Worm (Caenorhabditis elegans) whole organism, L4/young adult: ENCODE measurements around the gene ZC449.4.

Experiments used
- W03F9.2 ChIP-seq: fragments of 150-350 bp; optimal IDR thresholded peaks from 2 replicates; lab custom pipeline; 2014; ENCODE audit warnings: missing biosample characterization, missing genetic modification characterization
- dao-5 ChIP-seq: sonication (generic microtip); optimal IDR thresholded peaks from 2 replicates; lab custom pipeline; 2016; ENCODE audit warnings: missing genotype, missing genetic modification characterization, moderate library complexity, missing compliant biosample characterization
- him-1 ChIP-seq: sonication (generic microtip); optimal IDR thresholded peaks from 2 replicates; lab custom pipeline; 2016; ENCODE audit warnings: missing genotype, missing genetic modification reagents, missing genetic modification characterization, missing compliant biosample characterization

The ZC449.4 gene

ce11 chrX:5037673-5038072 lies 3.9 kb upstream of the ZC449.4 start, which contains the start of gene ZC449.5:
Gene ZC449.5, minus strand, starts transcription at chrX:5037773.
- no peak for TF ChIP-seq him-1 (tag; lab: Kevin White, UChicago)
- no peak for TF ChIP-seq dao-5
- no peak for TF ChIP-seq W03F9.2

ce11 chrX:5031742-5032141 lies 2.0 kb downstream of the ZC449.4 start:
- TF ChIP-seq W03F9.2 (no peak), dao-5 (no peak), him-1 (tag; lab: Kevin White, UChicago) (no peak)

ce11 chrX:5028593-5028955 lies 5.2 kb downstream of the ZC449.4 start:
- TF ChIP-seq dao-5 (no peak), W03F9.2 (no peak), him-1 (tag; lab: Kevin White, UChicago) (no peak)

- TF ChIP-seq W03F9.2 (no peak), dao-5 (no peak), him-1 (tag; lab: Kevin White, UChicago) (no peak)
These were observed 5.7 kb downstream of the ZC449.4 start for ce11 chrX:5027923-5028592.

ce11 chrX:5026461-5026860 lies 7.3 kb downstream of the ZC449.4 start:
- no peak for TF ChIP-seq him-1 (tag; lab: Kevin White, UChicago)
- TF ChIP-seq W03F9.2 = no peak
- TF ChIP-seq dao-5 = no peak

- TF ChIP-seq W03F9.2 = no peak
- TF ChIP-seq him-1 (tag; lab: Kevin White, UChicago) = no peak
- no peak for TF ChIP-seq dao-5
These were observed 9.5 kb downstream of the ZC449.4 start, which contains the start of gene ZC449.1 for ce11 chrX:5024300-5024699. Gene ZC449.1, plus strand, starts transcription at chrX:5024420.

ce11 chrX:5022682-5023081 lies 11.1 kb downstream of the ZC449.4 start:
- TF ChIP-seq him-1 (tag; lab: Kevin White, UChicago) = peak; percentile 40
- TF ChIP-seq W03F9.2 = no peak
- peak; percentile 56 for TF ChIP-seq dao-5

- no peak for TF ChIP-seq dao-5
- no peak for TF ChIP-seq W03F9.2
- no peak for TF ChIP-seq him-1 (tag; lab: Kevin White, UChicago)
These were observed 12.8 kb downstream of the ZC449.4 start, which contains the start of gene ZC449.2 for ce11 chrX:5020996-5021395. Gene ZC449.2, plus strand, starts transcription at chrX:5021285.

ce11 chrX:5018062-5018653 lies 15.6 kb downstream of the ZC449.4 start:
- TF ChIP-seq dao-5 (no peak), W03F9.2 (peak; percentile 13)

- no peak for TF ChIP-seq him-1 (tag; lab: Kevin White, UChicago)
- TF ChIP-seq W03F9.2 = no peak
- no peak for TF ChIP-seq dao-5
These were observed 16.2 kb downstream of the ZC449.4 start, which contains the start of gene sek-3 for ce11 chrX:5017591-5017990. Gene sek-3, plus strand, starts transcription at chrX:5017891.

ce11 chrX:5015775-5016174 lies 18.0 kb downstream of the ZC449.4 start, which contains the start of gene ZC449.8:
Gene ZC449.8, plus strand, starts transcription at chrX:5016075.
- TF ChIP-seq him-1 (tag; lab: Kevin White, UChicago) = no peak
- no peak for TF ChIP-seq W03F9.2
- TF ChIP-seq dao-5 = no peak

- TF ChIP-seq dao-5 (no peak), him-1 (tag; lab: Kevin White, UChicago) (no peak), W03F9.2 (no peak)
These were observed 19.9 kb downstream of the ZC449.4 start, which contains the start of gene ZC449.7 for ce11 chrX:5013826-5014225. Gene ZC449.7, plus strand, starts transcription at chrX:5014074.

ce11 chrX:5009000-5009399 lies 24.8 kb downstream of the ZC449.4 start, which contains the start of gene hsd-3:
Gene hsd-3, plus strand, starts transcription at chrX:5009300.
- TF ChIP-seq dao-5 = no peak
- no peak for TF ChIP-seq W03F9.2
- no peak for TF ChIP-seq him-1 (tag; lab: Kevin White, UChicago)

ce11 chrX:5006972-5007371 lies 26.8 kb downstream of the ZC449.4 start:
- TF ChIP-seq W03F9.2 = no peak
- TF ChIP-seq him-1 (tag; lab: Kevin White, UChicago) = no peak
- no peak for TF ChIP-seq dao-5

ce11 chrX:5004940-5005339 lies 28.8 kb downstream of the ZC449.4 start, which contains the start of gene hsd-2:
Gene hsd-2, plus strand, starts transcription at chrX:5005240.
- TF ChIP-seq dao-5 (no peak), him-1 (tag; lab: Kevin White, UChicago) (no peak), W03F9.2 (no peak)
